Fruit fly (Drosophila melanogaster): Measurements from ENCODE around the gene kek5.

Gene kek5

dm6 chrX:19496808-19497259 is 143.9 kb downstream of the kek5 start (continued):
- TF ChIP-seq CG2678 (tag; optimal IDR thresholded peaks at IDR 0.05) (no peak), pros (GFP tag; optimal IDR thresholded peaks at IDR 0.05) (no peak), prd (optimal IDR thresholded peaks at IDR 0.05) (no peak), prd (GFP tag; IDR thresholded peaks at IDR 0.05) (no peak), Ssrp (tag; optimal IDR thresholded peaks at IDR 0.05) (no peak), H15 (GFP tag; IDR thresholded peaks at IDR 0.05) (no peak), CG6683 (GFP tag; optimal IDR thresholded peaks at IDR 0.05) (no peak), Hand (GFP tag; optimal IDR thresholded peaks at IDR 0.05) (no peak), jigr1 (GFP tag; IDR thresholded peaks at IDR 0.05) (no peak), gcm (GFP tag; optimal IDR thresholded peaks at IDR 0.05) (no peak), CG7357 (GFP tag; IDR thresholded peaks at IDR 0.05) (no peak), Gsc (GFP tag; IDR thresholded peaks at IDR 0.05) (no peak), CG33213 (GFP tag; optimal IDR thresholded peaks at IDR 0.05) (peak; percentile 27), cwo (GFP tag; optimal IDR thresholded peaks at IDR 0.05) (no peak), CG2875 (GFP tag; optimal IDR thresholded peaks at IDR 0.05) (no peak), ab (GFP tag; optimal IDR thresholded peaks at IDR 0.05) (no peak), B-H2 (GFP tag; optimal IDR thresholded peaks at IDR 0.05) (peak; percentile 12), NK7.1 (GFP tag; optimal IDR thresholded peaks at IDR 0.05) (no peak), Stat92E (GFP tag; optimal IDR thresholded peaks at IDR 0.05) (no peak), emc (GFP tag; optimal IDR thresholded peaks at IDR 0.05) (no peak), Optix (GFP tag; IDR thresholded peaks at IDR 0.05) (no peak), sisA (GFP tag; IDR thresholded peaks at IDR 0.05) (no peak), Oaz (GFP tag; IDR thresholded peaks at IDR 0.05) (no peak), so (GFP tag; IDR thresholded peaks at IDR 0.05) (no peak), GATAe (GFP tag; conservative IDR thresholded peaks at IDR 0.05) (no peak), Spps (tag; optimal IDR thresholded peaks at IDR 0.05) (no peak), CG16863 (GFP tag; optimal IDR thresholded peaks at IDR 0.05) (no peak), Dip3 (GFP tag; optimal IDR thresholded peaks at IDR 0.05) (no peak), bab2 (GFP tag; optimal IDR thresholded peaks at IDR 0.05) (no peak), lmd (GFP tag; IDR thresholded peaks at IDR 0.05) (no peak), kah (GFP tag; optimal IDR thresholded peaks at IDR 0.05) (no peak), pita (GFP tag; optimal IDR thresholded peaks at IDR 0.05) (no peak), CG11696 (GFP tag; IDR thresholded peaks at IDR 0.05) (no peak), zfh1 (GFP tag; IDR thresholded peaks at IDR 0.05) (no peak), yki (optimal IDR thresholded peaks at IDR 0.05) (no peak), mam (GFP tag; optimal IDR thresholded peaks at IDR 0.05) (peak; percentile 15), btn (GFP tag; optimal IDR thresholded peaks at IDR 0.05) (no peak), CG32767 (GFP tag; IDR thresholded peaks at IDR 0.05) (peak; percentile 27; the same call in 1 of the 2 replicates), CG12769 (tag; optimal IDR thresholded peaks at IDR 0.05) (peak; percentile 61), Awh (GFP tag; IDR thresholded peaks at IDR 0.05) (no peak), sob (GFP tag; IDR thresholded peaks at IDR 0.05) (peak; percentile 55), fu2 (GFP tag; optimal IDR thresholded peaks at IDR 0.05) (no peak), Dp (GFP tag; optimal IDR thresholded peaks at IDR 0.05) (peak; percentile 23), tap (tag; optimal IDR thresholded peaks at IDR 0.05) (no peak), CG4360 (GFP tag; IDR thresholded peaks at IDR 0.05) (peak; percentile 80), jing (GFP tag; optimal IDR thresholded peaks at IDR 0.05) (no peak), Ets97D (GFP tag; optimal IDR thresholded peaks at IDR 0.05) (peak; percentile 71), CG4854 (GFP tag; optimal IDR thresholded peaks at IDR 0.05) (no peak), CG15479 (GFP tag; optimal IDR thresholded peaks at IDR 0.05) (no peak), lbe (GFP tag; optimal IDR thresholded peaks at IDR 0.05) (peak; percentile 71), BtbVII (GFP tag; optimal IDR thresholded peaks at IDR 0.05) (no peak), vfl (GFP tag; optimal IDR thresholded peaks at IDR 0.05) (no peak), Ets65A (GFP tag) (no peak)

Data from whole organism, embryonic.